Worm (Caenorhabditis elegans): ENCODE data around the gene sdz-1.

Gene sdz-1

DNA sequence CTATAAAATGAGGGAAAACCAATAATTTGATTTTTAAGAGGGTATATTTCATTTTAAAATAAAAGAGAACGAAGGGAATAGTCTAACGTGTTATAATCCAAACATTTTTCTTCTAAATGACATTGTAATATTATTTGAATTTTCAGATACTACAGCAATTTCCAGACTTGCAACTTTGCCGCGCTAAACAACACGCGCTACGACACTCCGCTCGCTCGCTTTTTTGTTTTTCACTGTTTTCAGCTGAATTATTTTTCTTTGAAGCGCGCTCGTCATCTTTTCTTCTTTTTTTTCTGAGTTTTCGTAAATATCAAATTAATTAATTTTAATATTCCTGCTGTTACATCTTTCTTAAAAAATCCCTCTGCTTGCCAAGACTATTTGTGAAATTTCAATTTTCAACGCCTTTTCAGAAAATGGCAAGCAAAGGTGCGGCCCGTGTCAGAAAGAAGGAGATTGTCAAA, 17.1 kb upstream of the sdz-1 start, which contains the start of gene mrpl-11:
mrpl-11 (plus strand) TSS at position 414 of the 464 bp plus-strand sequence.
- no peak for TF ChIP-seq ztf-11 (tag; optimal IDR thresholded peaks at IDR 0.05)
- no peak for TF ChIP-seq drap-1 (GFP tag; optimal IDR thresholded peaks at IDR 0.05)
- TF ChIP-seq snpc-4 (tag; optimal IDR thresholded peaks at IDR 0.05), result no peak
- no peak for TF ChIP-seq unc-120 (tag; optimal IDR thresholded peaks at IDR 0.05; ENCODE audit: poor library complexity, severe bottlenecking)
- TF ChIP-seq ceh-83 (GFP tag; optimal IDR thresholded peaks at IDR 0.05), result no peak
- no peak for TF ChIP-seq elt-3 (tag; optimal IDR thresholded peaks at IDR 0.05)
- TF ChIP-seq cnd-1 (tag; optimal IDR thresholded peaks at IDR 0.05), result no peak
- TF ChIP-seq ceh-39 (tag; optimal IDR thresholded peaks at IDR 0.05), result no peak
- no peak for TF ChIP-seq unc-39 (tag; optimal IDR thresholded peaks at IDR 0.05)

DNA sequence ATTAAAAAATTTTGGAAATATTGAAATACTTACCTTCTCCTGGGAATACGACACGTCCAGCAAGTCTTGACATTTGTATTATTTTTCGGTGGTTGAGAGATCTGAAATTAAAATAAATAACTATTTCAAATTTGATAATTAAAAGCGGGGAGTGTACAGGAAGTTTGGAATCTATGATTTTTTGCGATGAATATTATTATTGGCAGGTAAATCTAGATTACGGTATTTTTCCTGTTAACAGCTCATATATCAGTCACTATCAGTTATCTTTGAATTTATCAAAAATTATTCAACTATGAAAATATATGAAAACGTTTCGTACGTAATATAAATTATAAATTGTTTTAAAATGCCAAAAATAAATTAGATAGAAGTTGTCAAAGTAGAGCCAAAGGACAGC, 15.9 kb upstream of the sdz-1 start, which contains the start of gene B0303.14:
B0303.14 (minus strand) TSS at position 101 of the 400 bp plus-strand sequence.
- TF ChIP-seq ztf-11 (tag; optimal IDR thresholded peaks at IDR 0.05) (no peak), lin-32 (GFP tag; optimal IDR thresholded peaks at IDR 0.05) (no peak), ham-2 (GFP tag; optimal IDR thresholded peaks at IDR 0.05) (no peak), sem-2 (GFP tag; optimal IDR thresholded peaks at IDR 0.05) (no peak)

DNA sequence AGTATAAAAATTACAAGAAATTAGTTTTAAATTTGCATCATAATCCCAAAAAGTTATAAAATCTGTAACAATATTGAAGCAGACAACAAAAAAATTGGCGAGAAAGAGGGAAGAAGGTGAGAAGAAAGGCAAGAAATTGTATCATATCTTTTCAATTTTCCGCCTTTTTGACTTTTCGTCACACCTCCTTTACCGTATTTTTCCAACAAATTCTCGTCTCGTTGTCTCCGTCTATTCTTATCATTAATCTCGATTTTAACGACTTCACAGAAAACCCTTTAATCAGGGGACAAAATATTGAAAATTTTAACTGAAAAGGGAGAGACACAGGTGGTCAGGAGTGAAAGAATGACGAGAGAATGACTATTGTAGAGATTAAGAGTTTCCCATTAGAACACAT, 12.8 kb upstream of the sdz-1 start:
- TF ChIP-seq lin-13 (tag; optimal IDR thresholded peaks at IDR 0.05), result no peak
- no peak for TF ChIP-seq lin-32 (GFP tag; optimal IDR thresholded peaks at IDR 0.05)
- TF ChIP-seq mab-5 (tag; optimal IDR thresholded peaks at IDR 0.05), result no peak
- no peak for TF ChIP-seq blmp-1 (tag; optimal IDR thresholded peaks at IDR 0.05)
- no peak for TF ChIP-seq ceh-43 (GFP tag; optimal IDR thresholded peaks at IDR 0.05)
- TF ChIP-seq ces-1 (GFP tag; optimal IDR thresholded peaks at IDR 0.05), result no peak
- no peak for TF ChIP-seq pha-4 (tag; optimal IDR thresholded peaks at IDR 0.05)
- TF ChIP-seq zip-8 (tag; optimal IDR thresholded peaks at IDR 0.05), result no peak
- TF ChIP-seq ztf-11 (tag; optimal IDR thresholded peaks at IDR 0.05), result no peak

DNA sequence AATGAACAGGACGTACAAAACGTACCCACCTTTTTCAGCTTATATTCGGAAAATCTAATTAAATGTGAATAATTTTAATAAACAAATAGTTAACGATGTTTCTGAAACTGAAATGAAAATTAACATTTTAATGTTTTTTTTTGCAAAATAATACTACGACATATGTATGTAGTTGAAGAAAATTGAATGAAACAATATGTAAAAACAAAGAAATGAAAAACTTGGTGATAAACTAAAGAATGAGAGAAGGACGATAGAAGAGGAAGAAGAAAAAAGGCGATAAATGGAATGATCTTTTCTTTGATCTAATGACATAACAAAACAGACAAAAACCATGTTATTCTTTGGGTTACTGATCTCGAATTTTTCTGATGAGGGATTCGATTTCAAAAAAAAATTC, 10.2 kb upstream of the sdz-1 start, which contains the start of gene B0303.11:
B0303.11 (minus strand) TSS at position 101 of the 400 bp plus-strand sequence.
- TF ChIP-seq blmp-1 (tag; optimal IDR thresholded peaks at IDR 0.05) (no peak), bed-3 (GFP tag; optimal IDR thresholded peaks at IDR 0.05) (no peak)

ce11 chrIII:8709735-8710134, 9.6 kb upstream of the sdz-1 start:
- TF ChIP-seq ceh-43 (GFP tag; optimal IDR thresholded peaks at IDR 0.05) (no peak), tbx-8 (GFP tag; optimal IDR thresholded peaks at IDR 0.05) (no peak), nhr-76 (tag; optimal IDR thresholded peaks at IDR 0.05) (no peak), nhr-28 (tag; optimal IDR thresholded peaks at IDR 0.05) (no peak), ces-1 (GFP tag; optimal IDR thresholded peaks at IDR 0.05) (no peak), mab-5 (tag; optimal IDR thresholded peaks at IDR 0.05) (no peak)

DNA sequence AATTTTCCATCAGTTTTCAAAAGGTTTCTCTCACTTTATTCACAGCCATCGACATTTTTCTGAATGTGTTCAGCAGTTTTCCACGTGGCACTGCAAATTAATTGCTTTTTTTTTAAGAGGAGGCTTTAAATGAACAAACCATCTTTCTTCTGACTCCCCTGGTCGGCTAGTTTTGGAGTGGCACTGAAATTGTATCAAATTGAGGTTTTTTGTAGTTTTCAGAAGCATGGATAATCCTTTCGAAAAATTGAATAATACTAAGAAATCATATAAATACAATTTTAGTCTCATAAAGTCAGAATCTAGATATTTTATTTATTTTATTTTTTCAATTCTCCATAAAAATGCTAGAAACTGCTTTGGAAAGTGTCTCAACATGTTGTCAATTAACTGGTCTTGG, 4.6 kb upstream of the sdz-1 start, which contains the start of gene B0303.16:
B0303.16 (plus strand) TSS at position 301 of the 400 bp plus-strand sequence.
- TF ChIP-seq ceh-39 (tag; optimal IDR thresholded peaks at IDR 0.05), result no peak
- TF ChIP-seq tbx-8 (GFP tag; optimal IDR thresholded peaks at IDR 0.05), result no peak
- TF ChIP-seq M03D4.4 (tag; optimal IDR thresholded peaks at IDR 0.05), result no peak
- no peak for TF ChIP-seq nhr-76 (tag; optimal IDR thresholded peaks at IDR 0.05)
- TF ChIP-seq nhr-237 (tag; optimal IDR thresholded peaks at IDR 0.05), result no peak
- no peak for TF ChIP-seq unc-39 (tag; optimal IDR thresholded peaks at IDR 0.05)
- TF ChIP-seq lin-13 (tag; optimal IDR thresholded peaks at IDR 0.05), result no peak
- TF ChIP-seq mep-1 (tag; optimal IDR thresholded peaks at IDR 0.05), result no peak
- no peak for TF ChIP-seq cnd-1 (tag; optimal IDR thresholded peaks at IDR 0.05)
- TF ChIP-seq lin-32 (GFP tag; optimal IDR thresholded peaks at IDR 0.05), result no peak
- TF ChIP-seq sptf-1 (tag; optimal IDR thresholded peaks at IDR 0.05), result no peak
- no peak for TF ChIP-seq drap-1 (GFP tag; optimal IDR thresholded peaks at IDR 0.05)
- no peak for TF ChIP-seq mab-5 (tag; optimal IDR thresholded peaks at IDR 0.05)

DNA sequence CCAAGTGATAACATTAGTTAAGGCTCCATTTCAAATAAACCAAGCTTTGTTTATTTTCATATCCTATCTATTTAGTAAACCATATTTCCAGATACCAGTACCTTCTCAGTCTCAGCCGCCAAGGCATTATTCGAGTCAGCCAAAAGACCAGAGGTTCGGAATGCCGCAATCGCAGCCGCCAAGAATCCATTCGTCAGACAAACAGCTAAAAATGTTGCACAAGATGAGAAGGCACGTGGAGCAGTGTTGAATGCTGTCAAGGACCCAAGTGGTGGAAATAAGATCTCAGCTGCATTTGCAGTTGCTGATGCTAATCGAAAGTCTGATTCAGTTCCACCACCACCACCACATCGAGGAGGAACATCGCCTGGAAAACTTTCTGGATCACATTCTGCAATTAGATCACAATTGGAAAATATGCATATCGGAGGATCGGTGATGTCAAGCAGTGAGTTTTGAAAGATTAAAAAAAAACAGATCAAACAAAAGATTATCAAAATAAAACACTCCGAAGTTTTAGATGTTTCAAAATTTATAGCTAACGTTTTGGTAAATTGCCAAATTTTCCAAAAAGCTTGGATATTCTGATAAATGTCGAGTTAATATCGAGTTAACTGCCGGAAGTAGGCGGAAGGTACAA, 2.8 kb downstream of the sdz-1 start:
- TF ChIP-seq ceh-83 (GFP tag; optimal IDR thresholded peaks at IDR 0.05) (no peak), blmp-1 (tag; optimal IDR thresholded peaks at IDR 0.05) (no peak), ceh-43 (GFP tag; optimal IDR thresholded peaks at IDR 0.05) (no peak), cnd-1 (tag; optimal IDR thresholded peaks at IDR 0.05) (no peak), nhr-28 (tag; optimal IDR thresholded peaks at IDR 0.05) (no peak), flh-1 (GFP tag; optimal IDR thresholded peaks at IDR 0.05) (no peak), elt-3 (tag; optimal IDR thresholded peaks at IDR 0.05) (no peak), hlh-1 (tag; optimal IDR thresholded peaks at IDR 0.05) (no peak), unc-39 (tag; optimal IDR thresholded peaks at IDR 0.05) (no peak)

Measured in whole organism, mixed stage, embryonic.